Fruit fly (Drosophila melanogaster): ENCODE measurements around the gene mRpS24.

The mRpS24 gene

DNA sequence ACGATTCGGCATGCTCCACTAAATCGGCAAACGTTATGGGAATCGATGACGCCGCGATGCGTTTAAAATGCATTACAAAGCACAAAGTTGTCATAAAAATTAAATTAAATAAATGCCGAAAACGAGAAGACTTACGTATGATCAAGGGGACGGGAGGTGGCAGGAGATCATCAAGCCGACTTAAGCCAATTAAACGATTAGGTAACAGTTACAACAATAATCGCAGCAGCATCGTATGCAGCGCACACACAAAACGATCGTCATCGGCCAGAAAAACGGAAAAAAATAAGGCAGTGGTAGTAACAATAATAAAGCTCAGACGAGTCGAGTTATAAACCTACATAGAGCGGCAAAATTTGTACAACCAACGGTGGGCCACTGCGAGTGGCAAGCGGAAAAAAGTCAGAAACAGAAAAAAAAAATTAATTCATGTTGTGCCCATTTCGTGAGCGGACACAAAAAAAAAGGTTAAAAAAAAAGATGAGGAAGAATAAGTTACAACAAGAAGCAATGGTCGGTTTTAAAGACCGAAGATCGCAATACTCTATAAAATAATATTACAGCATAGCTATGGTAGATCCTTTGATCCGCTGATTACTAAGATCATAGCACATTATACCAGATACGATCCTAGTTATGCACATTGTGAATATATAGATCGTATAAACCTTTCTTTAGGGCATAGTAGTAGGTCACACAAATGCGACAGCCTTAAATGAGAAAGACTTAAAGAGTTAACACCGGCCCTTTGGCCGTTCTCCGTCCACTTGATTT lies 43.2 kb upstream of the mRpS24 start (continued):
- peak; percentile 83 for TF ChIP-seq CG17359 (tag; optimal IDR thresholded peaks at IDR 0.05)
- peak; percentile 30 for TF ChIP-seq CG10209 (GFP tag; optimal IDR thresholded peaks at IDR 0.05)
- TF ChIP-seq CG31365 (tag; optimal IDR thresholded peaks at IDR 0.05) = no peak
- no peak for TF ChIP-seq dm (GFP tag; optimal IDR thresholded peaks at IDR 0.05)
- TF ChIP-seq mirr (GFP tag; optimal IDR thresholded peaks at IDR 0.05) = no peak
- TF ChIP-seq CG14965 (GFP tag; optimal IDR thresholded peaks at IDR 0.05; ENCODE audit: borderline replicate concordance) = no peak
- TF ChIP-seq ase (GFP tag; IDR thresholded peaks at IDR 0.05) = peak; percentile 47; the same call in 1 of the 3 replicates
- TF ChIP-seq tap (tag; optimal IDR thresholded peaks at IDR 0.05) = peak; percentile 72
- no peak for TF ChIP-seq CG7745 (tag; optimal IDR thresholded peaks at IDR 0.05)
- peak; percentile 66 for TF ChIP-seq CG7839 (tag; optimal IDR thresholded peaks at IDR 0.05)
- no peak for TF ChIP-seq CG9609 (GFP tag; optimal IDR thresholded peaks at IDR 0.05)
- TF ChIP-seq CG8388 (GFP tag; optimal IDR thresholded peaks at IDR 0.05) = peak; percentile 56
- peak in 1 of 2 experiments; percentile 78 for TF ChIP-seq Hr51 (GFP tag; optimal IDR thresholded peaks at IDR 0.05)
- TF ChIP-seq NK7.1 (GFP tag; optimal IDR thresholded peaks at IDR 0.05) = no peak
- TF ChIP-seq trh (GFP tag; optimal IDR thresholded peaks at IDR 0.05) = no peak
- no peak for TF ChIP-seq Fer2 (tag; optimal IDR thresholded peaks at IDR 0.05)
- no peak for TF ChIP-seq CG43689 (GFP tag; IDR thresholded peaks at IDR 0.05)
- peak; percentile 64 for TF ChIP-seq nmo (GFP tag; optimal IDR thresholded peaks at IDR 0.05)
- no peak for TF ChIP-seq CG7963 (GFP tag; IDR thresholded peaks at IDR 0.05; ENCODE audit: partially characterized antibody)
- TF ChIP-seq ssp (GFP tag; IDR thresholded peaks at IDR 0.05) = peak; percentile 46
- no peak for TF ChIP-seq CG6791 (GFP tag; IDR thresholded peaks at IDR 0.05; ENCODE audit: partially characterized antibody)
- no peak for TF ChIP-seq crp (GFP tag; optimal IDR thresholded peaks at IDR 0.05)
- TF ChIP-seq CG17361 (GFP tag; IDR thresholded peaks at IDR 0.05) = 0 out of 3 replicates have a peak, but pooled peaks have one; percentile 42
- peak; percentile 36 for TF ChIP-seq wek (GFP tag; optimal IDR thresholded peaks at IDR 0.05)
- no peak for TF ChIP-seq fu2 (GFP tag; optimal IDR thresholded peaks at IDR 0.05)
- no peak for TF ChIP-seq br (optimal IDR thresholded peaks at IDR 0.05)
- no peak for TF ChIP-seq grn (GFP tag; optimal IDR thresholded peaks at IDR 0.05)
- peak; percentile 9 for TF ChIP-seq Meics (GFP tag; optimal IDR thresholded peaks at IDR 0.05)
- TF ChIP-seq stc (GFP tag; IDR thresholded peaks at IDR 0.05) = 0 out of 2 replicates have a peak, but pooled peaks have one; percentile 21
- TF ChIP-seq CG17568 (GFP tag; optimal IDR thresholded peaks at IDR 0.05) = no peak
- peak; percentile 56 for TF ChIP-seq row (GFP tag; IDR thresholded peaks at IDR 0.05)
- no peak for TF ChIP-seq CG9876 (GFP tag; optimal IDR thresholded peaks at IDR 0.05)
- peak; percentile 47 for TF ChIP-seq esg (GFP tag; conservative IDR thresholded peaks at IDR 0.05)
- peak; percentile 58; the same call in 1 of the 3 replicates for TF ChIP-seq zfh1 (GFP tag; IDR thresholded peaks at IDR 0.05)
- TF ChIP-seq Lpt (GFP tag; optimal IDR thresholded peaks at IDR 0.05) = no peak
- peak in 1 of 2 experiments; percentile 45 for TF ChIP-seq dpn (GFP tag; optimal IDR thresholded peaks at IDR 0.05)
- no peak for TF ChIP-seq NFAT (GFP tag; IDR thresholded peaks at IDR 0.05)
- TF ChIP-seq sqz (GFP tag; optimal IDR thresholded peaks at IDR 0.05) = peak; percentile 90
- no peak for TF ChIP-seq hb (GFP tag; IDR thresholded peaks at IDR 0.05; ENCODE audit: partially characterized antibody)
- no peak for TF ChIP-seq sc (optimal IDR thresholded peaks at IDR 0.05)
- peak; percentile 16 for TF ChIP-seq sc (GFP tag; optimal IDR thresholded peaks at IDR 0.05)
- peak; percentile 6; the same call in 1 of the 2 replicates for TF ChIP-seq CG4730 (GFP tag; IDR thresholded peaks at IDR 0.05)
- peak; percentile 16 for TF ChIP-seq CG12104 (GFP tag; optimal IDR thresholded peaks at IDR 0.05)
- TF ChIP-seq CG13123 (GFP tag; optimal IDR thresholded peaks at IDR 0.05) = no peak
- no peak for TF ChIP-seq Elba2 (GFP tag; optimal IDR thresholded peaks at IDR 0.05)
- 0 out of 2 replicates have a peak, but pooled peaks have one; percentile 34 for TF ChIP-seq ara (GFP tag; IDR thresholded peaks at IDR 0.05)
- no peak for TF ChIP-seq Lhr (GFP tag; optimal IDR thresholded peaks at IDR 0.05)
- peak; percentile 17 for TF ChIP-seq btn (GFP tag; optimal IDR thresholded peaks at IDR 0.05)
- TF ChIP-seq tin (GFP tag; optimal IDR thresholded peaks at IDR 0.05) = peak; percentile 29
